Worm (Caenorhabditis elegans): ENCODE results near the gene C55A6.6.

ce11 chrV:11479406-11479805 lies 35.1 kb downstream of the C55A6.6 start, which contains the start of gene T11F9.22:
- TF ChIP-seq madf-2 (tag; optimal IDR thresholded peaks at IDR 0.05) (no peak), eyg-1 (tag; optimal IDR thresholded peaks at IDR 0.05) (no peak), tbx-2 (tag; optimal IDR thresholded peaks at IDR 0.05) (no peak), hlh-30 (tag; optimal IDR thresholded peaks at IDR 0.05; ENCODE audit: insufficient read depth) (no peak), hlh-13 (GFP tag; optimal IDR thresholded peaks at IDR 0.05) (no peak), unc-86 (tag; optimal IDR thresholded peaks at IDR 0.05) (no peak)
